Worm (Caenorhabditis elegans): ENCODE data around the gene twk-17.

DNA sequence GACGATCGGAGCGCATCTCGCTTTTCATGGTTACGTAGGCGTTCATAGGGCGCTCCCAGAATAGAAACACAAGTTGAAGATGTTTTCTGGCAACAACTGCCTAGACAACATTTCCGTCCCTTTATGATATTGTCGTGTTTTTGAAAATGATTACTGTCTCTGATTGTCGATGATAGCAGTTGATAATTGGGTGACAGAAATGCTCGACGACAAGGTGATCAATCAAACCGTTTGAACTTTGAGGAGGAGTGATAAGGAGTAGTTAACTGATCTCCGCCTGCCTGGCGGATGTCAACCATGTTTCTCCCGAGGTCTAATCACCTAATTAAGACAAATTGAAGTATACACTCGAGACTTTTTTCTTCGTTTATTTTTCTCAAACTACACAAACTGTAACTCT lies 24.0 kb downstream of the twk-17 start:
- TF ChIP-seq elt-3 (tag; optimal IDR thresholded peaks at IDR 0.05) (no peak), unc-39 (tag; optimal IDR thresholded peaks at IDR 0.05) (no peak), ztf-11 (tag; optimal IDR thresholded peaks at IDR 0.05) (no peak)
